Worm (Caenorhabditis elegans): ENCODE data around the gene rpt-4.

rpt-4 gene

DNA sequence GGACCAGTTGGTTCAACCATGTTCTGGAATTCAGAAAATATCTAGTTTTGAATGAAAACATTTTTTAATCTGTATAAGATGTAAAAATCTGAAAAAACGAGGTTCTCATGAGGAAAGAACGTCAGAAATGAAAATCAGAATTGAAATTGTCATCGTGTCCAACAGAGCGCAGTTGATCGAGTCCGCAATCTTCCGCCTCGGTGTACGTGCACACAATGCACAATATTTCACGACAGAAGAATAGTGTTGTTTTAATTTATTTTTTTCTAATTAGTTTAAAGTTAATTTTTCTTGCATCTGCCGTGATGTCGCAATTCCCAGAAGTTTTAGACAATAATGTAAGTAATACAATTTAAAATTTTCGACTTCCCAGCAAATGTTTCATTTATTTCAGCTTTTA lies 2.4 kb downstream of the rpt-4 start, which contains the start of gene nfyc-1 (continued):
- TF ChIP-seq unc-98 (GFP tag; IDR thresholded peaks at IDR 0.05): no peak
- no peak for TF ChIP-seq ceh-63 (GFP tag; optimal IDR thresholded peaks at IDR 0.05)
- no peak for TF ChIP-seq sup-37 (GFP tag; optimal IDR thresholded peaks at IDR 0.05)
- no peak for TF ChIP-seq elt-2 (tag; optimal IDR thresholded peaks at IDR 0.05)
- TF ChIP-seq ztf-11 (tag; optimal IDR thresholded peaks at IDR 0.05): peak in 1 of 2 experiments; percentile 1
- TF ChIP-seq ztf-4 (tag; optimal IDR thresholded peaks at IDR 0.05): peak; percentile 25
- TF ChIP-seq dpl-1 (GFP tag; optimal IDR thresholded peaks at IDR 0.05): peak; percentile 62 to 81 (median 71)
- peak; percentile 74 for TF ChIP-seq nhr-47 (tag; optimal IDR thresholded peaks at IDR 0.05)
- no peak for TF ChIP-seq mef-2 (tag; optimal IDR thresholded peaks at IDR 0.05)
- TF ChIP-seq grh-1 (GFP tag; IDR thresholded peaks at IDR 0.05): no peak
- TF ChIP-seq lir-3 (tag; optimal IDR thresholded peaks at IDR 0.05; ENCODE audit: poor library complexity): peak; percentile 4
- peak; percentile 21 for TF ChIP-seq C04F5.9 (tag; optimal IDR thresholded peaks at IDR 0.05)
- peak; percentile 22 for TF ChIP-seq irx-1 (tag; optimal IDR thresholded peaks at IDR 0.05)
- peak; percentile 24 for TF ChIP-seq nhr-237 (tag; optimal IDR thresholded peaks at IDR 0.05)
- peak; percentile 76 to 86 for TF ChIP-seq lin-35 (GFP tag; optimal IDR thresholded peaks at IDR 0.05)
- no peak for TF ChIP-seq vab-15 (tag; optimal IDR thresholded peaks at IDR 0.05)
- TF ChIP-seq ces-1 (GFP tag; optimal IDR thresholded peaks at IDR 0.05): no peak

DNA sequence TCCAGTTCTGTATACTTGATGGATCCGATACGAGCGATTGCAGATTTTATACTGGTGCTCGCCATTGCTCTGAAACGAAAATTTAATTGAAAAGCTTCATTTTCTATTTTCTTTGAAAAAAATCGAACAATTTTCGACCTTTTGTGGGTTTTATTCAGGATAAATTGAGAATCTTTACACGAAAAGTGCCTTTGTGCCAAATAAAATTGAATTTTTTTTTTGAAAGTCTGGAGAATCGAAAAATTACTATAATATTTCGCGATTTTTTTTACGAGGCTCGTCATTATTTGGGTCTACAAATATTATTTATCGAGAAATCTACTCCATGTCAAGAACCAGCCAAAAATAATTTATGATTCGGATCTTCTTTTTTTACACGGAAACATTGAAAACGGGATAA lies 4.1 kb downstream of the rpt-4 start, which contains the start of gene F23F1.10:
F23F1.10 (minus strand) TSS at position 69 of the 400 bp plus-strand sequence.
- TF ChIP-seq aly-2 (tag; optimal IDR thresholded peaks at IDR 0.05): peak; percentile 48
- no peak for TF ChIP-seq irx-1 (tag; optimal IDR thresholded peaks at IDR 0.05)

DNA sequence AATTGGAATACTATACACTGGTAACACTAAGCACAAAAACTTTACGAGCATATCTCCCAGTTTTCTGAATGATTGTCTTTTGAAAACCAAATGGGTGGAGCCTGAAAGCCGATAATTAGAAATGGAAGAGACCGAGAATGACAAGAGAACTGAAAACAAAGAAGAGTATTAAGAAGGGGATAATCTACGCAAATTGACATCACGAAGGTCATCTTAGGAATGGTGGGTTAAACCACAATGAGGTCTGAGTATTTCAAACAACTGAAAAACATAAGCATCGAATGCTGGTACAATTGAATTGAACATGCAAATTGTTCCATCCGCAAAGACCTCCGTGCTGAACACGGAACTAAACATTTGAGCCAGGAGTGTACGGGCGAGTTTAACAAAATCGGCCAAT lies 6.6 kb downstream of the rpt-4 start, which contains the start of gene spp-24:
spp-24 (minus strand) TSS at position 101 of the 400 bp plus-strand sequence.
- TF ChIP-seq nhr-85 (tag) (peak; percentile 61), mep-1 (tag; optimal IDR thresholded peaks at IDR 0.05) (no peak)

DNA sequence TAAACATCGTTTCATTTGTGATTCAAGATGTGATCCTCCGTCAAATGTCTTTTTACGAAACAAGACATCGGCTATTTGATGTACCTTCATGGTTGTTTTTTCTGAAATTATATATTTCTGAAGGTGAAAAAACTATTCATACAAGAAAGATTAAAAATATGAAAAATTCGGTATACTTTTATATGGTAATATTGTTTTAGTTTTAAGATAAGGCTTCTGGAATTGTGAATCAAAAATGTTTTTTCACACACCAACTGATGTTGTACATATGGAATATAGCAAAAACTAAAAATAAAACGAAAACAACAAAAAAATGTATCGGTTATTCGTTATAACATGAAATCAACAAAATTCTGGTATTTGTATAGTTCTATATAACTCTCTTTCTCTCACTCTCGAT lies 8.8 kb downstream of the rpt-4 start, which contains the start of gene F23F1.6:
F23F1.6 (minus strand) TSS at position 101 of the 400 bp plus-strand sequence.
- no peak for TF ChIP-seq lir-3 (tag; optimal IDR thresholded peaks at IDR 0.05; ENCODE audit: poor library complexity)
- no peak for TF ChIP-seq ceh-88 (GFP tag; IDR thresholded peaks at IDR 0.05)
- TF ChIP-seq nhr-90 (tag; optimal IDR thresholded peaks at IDR 0.05; ENCODE audit: poor library complexity): no peak
- no peak for TF ChIP-seq grh-1 (GFP tag; IDR thresholded peaks at IDR 0.05)
- no peak for TF ChIP-seq aly-2 (tag; optimal IDR thresholded peaks at IDR 0.05)
- TF ChIP-seq ama-1 (optimal IDR thresholded peaks at IDR 0.05): no peak

DNA sequence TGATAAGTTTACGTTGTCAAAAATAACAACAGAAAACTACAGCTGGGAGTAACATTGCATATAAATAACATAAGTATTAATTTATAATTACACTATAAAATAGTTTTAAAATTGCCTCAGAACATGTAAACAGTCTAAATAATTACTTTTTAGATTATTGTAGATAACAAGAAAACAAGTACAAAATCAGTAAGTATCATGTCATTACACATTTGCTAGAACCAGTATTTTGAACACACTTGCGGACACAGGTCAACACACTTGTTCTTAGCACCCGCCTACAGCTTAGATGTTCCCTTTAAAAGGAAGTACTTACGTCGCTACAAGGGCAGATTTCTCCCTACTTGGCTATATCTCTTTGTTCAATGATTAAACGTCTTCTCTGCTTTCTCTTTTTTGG lies 12.1 kb downstream of the rpt-4 start, which contains the start of gene F23F1.2:
F23F1.2 (plus strand) TSS at position 301 of the 400 bp plus-strand sequence.
- TF ChIP-seq ceh-82 (tag; optimal IDR thresholded peaks at IDR 0.05) (no peak), sup-37 (GFP tag; optimal IDR thresholded peaks at IDR 0.05) (no peak), unc-62 (GFP tag; optimal IDR thresholded peaks at IDR 0.05) (no peak), nhr-28 (tag; optimal IDR thresholded peaks at IDR 0.05) (no peak), C16A3.4 (tag; optimal IDR thresholded peaks at IDR 0.05) (no peak), pag-3 (tag; optimal IDR thresholded peaks at IDR 0.05; ENCODE audit: borderline replicate concordance, insufficient read depth) (no peak), efl-1 (optimal IDR thresholded peaks at IDR 0.05) (no peak), efl-1 (GFP tag; optimal IDR thresholded peaks at IDR 0.05 in 1 of 2) (no peak), snu-23 (GFP tag; optimal IDR thresholded peaks at IDR 0.05) (no peak), C34B4.2 (tag; optimal IDR thresholded peaks at IDR 0.05) (no peak), mef-2 (tag; optimal IDR thresholded peaks at IDR 0.05) (no peak), aha-1 (tag; optimal IDR thresholded peaks at IDR 0.05) (no peak), ets-5 (GFP tag; IDR thresholded peaks at IDR 0.05) (no peak), nhr-11 (tag; optimal IDR thresholded peaks at IDR 0.05) (no peak), aly-2 (tag; optimal IDR thresholded peaks at IDR 0.05) (no peak), swsn-7 (tag; optimal IDR thresholded peaks at IDR 0.05) (no peak), efl-3 (GFP tag; optimal IDR thresholded peaks at IDR 0.05) (no peak)
